Fruit fly (Drosophila melanogaster): Measurements from ENCODE around the gene CheA75a.

Gene CheA75a

DNA sequence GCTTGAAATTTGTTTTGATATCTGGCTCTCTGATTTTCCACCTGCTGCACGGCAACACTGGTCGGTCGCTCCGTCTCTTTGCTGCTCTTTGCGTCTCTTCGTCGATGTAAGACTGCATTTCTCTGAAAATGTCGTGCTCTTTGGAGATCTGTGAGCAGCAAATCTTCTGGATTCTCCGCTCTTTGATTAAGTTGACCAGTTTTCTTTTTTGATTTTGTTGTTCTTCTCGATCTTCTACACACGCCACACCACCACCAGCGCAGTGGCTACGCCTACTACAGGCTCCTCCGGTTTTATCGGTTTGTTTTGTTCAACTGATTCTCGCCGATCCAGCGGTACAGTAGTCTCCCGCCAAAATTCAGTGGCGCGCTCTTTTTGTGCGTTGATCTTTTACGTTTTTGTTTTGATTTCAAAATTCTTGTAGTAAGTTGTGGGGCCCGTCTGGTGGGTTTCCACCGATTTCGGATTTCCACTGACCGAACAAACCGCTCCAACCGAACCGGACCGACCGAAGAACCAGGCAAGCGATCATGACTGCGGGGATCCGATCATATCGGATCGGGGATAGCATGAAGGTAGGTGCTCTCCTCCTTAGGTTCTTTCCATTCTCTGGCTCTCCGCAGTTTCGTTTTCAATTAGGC lies 17.6 kb upstream of the CheA75a start:
- TF ChIP-seq EcR (GFP tag; optimal IDR thresholded peaks at IDR 0.05) (peak; percentile 95), Pif1B (GFP tag; optimal IDR thresholded peaks at IDR 0.05) (peak; percentile 20), CG17806 (tag; optimal IDR thresholded peaks at IDR 0.05) (no peak), CG32121 (GFP tag; IDR thresholded peaks at IDR 0.05) (peak; percentile 37; the same call in 1 of the 2 replicates), CG12605 (GFP tag; IDR thresholded peaks at IDR 0.05) (peak; percentile 74), CG34367 (tag; optimal IDR thresholded peaks at IDR 0.05) (peak; percentile 17), CG13204 (GFP tag; optimal IDR thresholded peaks at IDR 0.05) (no peak), CG4496 (GFP tag; IDR thresholded peaks at IDR 0.05) (peak; percentile 59; the same call in 2 of the 3 replicates), fd96Ca (GFP tag; IDR thresholded peaks at IDR 0.05) (peak; percentile 39; the same call in 1 of the 3 replicates), Snoo (tag; optimal IDR thresholded peaks at IDR 0.05) (no peak), Ets98B (GFP tag; IDR thresholded peaks at IDR 0.05) (peak; percentile 56; the same call in 1 of the 2 replicates), gl (tag; optimal IDR thresholded peaks at IDR 0.05) (peak; percentile 18), Pif1A (GFP tag; optimal IDR thresholded peaks at IDR 0.05) (peak; percentile 17), rn (GFP tag; IDR thresholded peaks at IDR 0.05) (no peak)

DNA sequence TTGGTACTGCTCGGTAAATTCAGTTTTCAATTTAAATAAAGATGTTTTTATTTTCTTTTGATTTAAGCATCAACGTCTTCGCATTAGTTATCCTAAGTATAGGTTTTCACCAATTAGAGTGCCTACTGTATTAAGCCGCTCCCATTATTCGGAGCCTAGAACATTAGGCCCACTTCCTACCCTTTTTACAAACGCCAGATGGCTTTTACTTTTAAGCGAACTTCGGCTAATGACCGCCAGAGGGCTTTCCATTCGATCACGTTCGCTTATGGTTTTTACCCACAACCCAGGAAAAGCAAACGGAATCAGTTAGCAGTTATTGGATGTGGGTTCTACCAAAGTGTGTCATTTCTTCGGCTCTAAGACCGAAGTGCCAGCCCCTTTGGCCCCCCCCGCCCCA lies 16.5 kb upstream of the CheA75a start:
- no peak for TF ChIP-seq Ets98B (GFP tag; IDR thresholded peaks at IDR 0.05)
- 0 out of 3 replicates have a peak, but pooled peaks have one; percentile 21 for TF ChIP-seq CG4496 (GFP tag; IDR thresholded peaks at IDR 0.05)
- peak; percentile 36 for TF ChIP-seq CG9948 (tag; optimal IDR thresholded peaks at IDR 0.05)

DNA sequence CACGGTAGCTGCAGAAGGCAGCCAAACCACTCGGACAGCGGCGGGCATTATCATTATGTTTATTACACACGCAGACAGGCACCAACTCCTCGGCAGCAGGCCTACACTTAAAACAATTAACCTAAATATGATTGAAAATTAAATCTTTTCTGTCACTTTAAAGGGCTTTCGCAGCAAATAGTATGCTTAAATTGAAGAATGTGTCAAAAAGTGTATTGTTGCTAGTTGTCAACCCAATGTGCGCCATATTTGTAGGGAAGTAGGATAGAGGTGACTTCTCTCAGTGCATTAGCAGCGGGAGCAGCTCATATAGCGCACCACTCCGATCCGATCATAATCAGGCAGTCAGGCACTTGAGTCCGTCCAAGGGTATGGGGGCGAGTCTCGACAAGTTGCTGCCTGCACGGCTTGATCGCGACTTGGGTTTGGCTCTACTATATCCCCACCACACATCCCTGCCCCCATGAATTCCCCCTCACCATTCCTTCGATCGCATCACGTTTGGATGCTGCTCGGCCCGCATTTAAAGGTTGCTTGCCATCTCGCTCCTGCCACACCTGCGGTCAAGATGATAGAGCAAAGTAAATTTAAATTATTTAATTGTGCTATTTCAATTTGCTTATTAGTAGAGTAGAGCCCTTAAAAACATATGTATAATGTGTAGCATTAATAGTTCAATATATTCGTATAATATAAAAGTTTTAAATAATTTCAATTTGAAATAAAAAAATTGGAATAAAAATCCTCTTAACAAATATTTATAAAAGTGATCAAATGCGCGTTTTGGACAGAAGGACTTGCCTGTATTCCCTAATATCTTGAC lies 15.9 kb upstream of the CheA75a start:
- TF ChIP-seq Ets98B (GFP tag; IDR thresholded peaks at IDR 0.05) (peak; percentile 92), CG4496 (GFP tag; IDR thresholded peaks at IDR 0.05) (peak; percentile 97), CG34367 (tag; optimal IDR thresholded peaks at IDR 0.05) (peak; percentile 98), CG8159 (tag; optimal IDR thresholded peaks at IDR 0.05) (peak; percentile 97), CG17806 (tag; optimal IDR thresholded peaks at IDR 0.05) (peak; percentile 98), EcR (GFP tag; optimal IDR thresholded peaks at IDR 0.05) (peak; percentile 67), fd96Ca (GFP tag; IDR thresholded peaks at IDR 0.05) (peak; percentile 97), CG12605 (GFP tag; IDR thresholded peaks at IDR 0.05) (peak; percentile 93), CG14655 (GFP tag; optimal IDR thresholded peaks at IDR 0.05) (peak; percentile 94), Snoo (tag; optimal IDR thresholded peaks at IDR 0.05) (peak; percentile 95), CG10348 (GFP tag; IDR thresholded peaks at IDR 0.05) (peak; percentile 55; the same call in 1 of the 2 replicates), CG32121 (GFP tag; IDR thresholded peaks at IDR 0.05) (peak; percentile 90), CG9948 (tag; optimal IDR thresholded peaks at IDR 0.05) (peak; percentile 97), rn (GFP tag; IDR thresholded peaks at IDR 0.05) (peak; percentile 93), CG8301 (tag; optimal IDR thresholded peaks at IDR 0.05) (peak; percentile 94), gl (tag; optimal IDR thresholded peaks at IDR 0.05) (peak; percentile 96), CG13204 (GFP tag; optimal IDR thresholded peaks at IDR 0.05) (peak; percentile 97), CG15710 (tag; optimal IDR thresholded peaks at IDR 0.05) (peak; percentile 96), Pif1A (GFP tag; optimal IDR thresholded peaks at IDR 0.05) (peak; percentile 87), Pif1B (GFP tag; optimal IDR thresholded peaks at IDR 0.05) (peak; percentile 90), D1 (tag; optimal IDR thresholded peaks at IDR 0.05) (peak; percentile 95)

DNA sequence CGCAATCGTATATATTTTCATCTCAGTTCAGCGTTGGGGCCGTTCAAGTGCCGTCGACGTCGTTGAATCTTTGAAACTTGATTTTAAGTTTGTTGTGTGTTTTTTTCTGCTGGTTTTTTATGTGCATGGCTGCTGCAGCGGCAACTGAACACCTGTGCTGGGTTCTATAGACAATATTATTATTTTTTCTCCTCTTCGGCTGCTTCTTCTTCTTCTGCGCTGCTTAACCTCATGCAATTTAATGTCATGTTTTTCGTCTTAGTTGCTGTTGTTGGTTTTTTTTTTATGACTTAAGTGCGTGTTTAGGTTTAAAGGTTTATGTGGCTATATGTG lies 15.3 kb upstream of the CheA75a start:
- TF ChIP-seq CG4496 (GFP tag; IDR thresholded peaks at IDR 0.05) (no peak), CG34367 (tag; optimal IDR thresholded peaks at IDR 0.05) (no peak), EcR (GFP tag; optimal IDR thresholded peaks at IDR 0.05) (peak; percentile 64), CG8301 (tag; optimal IDR thresholded peaks at IDR 0.05) (no peak), rn (GFP tag; IDR thresholded peaks at IDR 0.05) (no peak), CG17806 (tag; optimal IDR thresholded peaks at IDR 0.05) (no peak), fd96Ca (GFP tag; IDR thresholded peaks at IDR 0.05) (0 out of 3 replicates have a peak, but pooled peaks have one; percentile 20), CG13204 (GFP tag; optimal IDR thresholded peaks at IDR 0.05) (no peak), Pif1A (GFP tag; optimal IDR thresholded peaks at IDR 0.05) (no peak), Snoo (tag; optimal IDR thresholded peaks at IDR 0.05) (no peak), CG14655 (GFP tag; optimal IDR thresholded peaks at IDR 0.05) (no peak), Pif1B (GFP tag; optimal IDR thresholded peaks at IDR 0.05) (no peak), D1 (tag; optimal IDR thresholded peaks at IDR 0.05) (no peak), CG12605 (GFP tag; IDR thresholded peaks at IDR 0.05) (no peak)

DNA sequence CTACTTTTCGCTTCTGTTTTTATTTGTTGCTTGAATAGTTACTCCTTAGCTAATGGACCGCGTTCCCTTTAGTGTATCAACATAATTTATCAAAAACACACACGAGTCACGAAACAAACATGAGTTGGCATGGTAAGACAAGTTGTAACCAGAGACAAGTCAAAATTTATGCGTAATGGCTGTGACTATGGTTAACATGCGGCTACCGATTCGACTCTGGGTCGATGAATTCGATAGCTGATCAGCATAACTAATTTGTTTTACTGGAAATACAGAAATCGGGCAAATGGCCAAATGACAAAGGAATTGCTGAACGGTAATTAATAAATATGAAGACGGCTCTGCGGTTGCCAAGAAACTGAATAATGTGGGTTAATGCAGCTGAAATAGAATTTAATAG lies 14.1 kb upstream of the CheA75a start:
- TF ChIP-seq Ets98B (GFP tag; IDR thresholded peaks at IDR 0.05) (no peak), Pif1B (GFP tag; optimal IDR thresholded peaks at IDR 0.05) (no peak), CG10348 (GFP tag; IDR thresholded peaks at IDR 0.05) (no peak), CG14655 (GFP tag; optimal IDR thresholded peaks at IDR 0.05) (no peak), CG12605 (GFP tag; IDR thresholded peaks at IDR 0.05) (no peak), CG8159 (tag; optimal IDR thresholded peaks at IDR 0.05) (no peak), gl (tag; optimal IDR thresholded peaks at IDR 0.05) (no peak), CG9948 (tag; optimal IDR thresholded peaks at IDR 0.05) (no peak), CG13204 (GFP tag; optimal IDR thresholded peaks at IDR 0.05) (no peak), Snoo (tag; optimal IDR thresholded peaks at IDR 0.05) (no peak)

DNA sequence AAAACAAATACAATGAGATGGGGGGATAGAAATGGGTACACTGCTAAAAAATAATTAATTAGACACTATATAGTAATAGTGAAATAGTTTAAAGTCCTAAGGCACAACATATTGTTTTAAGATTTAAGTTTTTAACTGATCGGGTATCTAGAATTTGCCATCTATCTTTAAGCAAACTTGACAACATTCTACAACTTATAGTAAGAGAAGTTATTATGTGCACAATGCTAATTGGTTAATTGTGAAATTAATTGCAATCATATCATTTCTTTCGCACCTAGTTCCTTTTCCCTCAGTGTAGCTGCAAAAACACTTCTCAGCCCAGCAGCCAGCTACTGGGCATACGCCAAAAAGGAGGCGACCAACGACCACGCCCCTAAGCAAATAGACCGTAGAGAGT lies 13.3 kb upstream of the CheA75a start:
- peak; percentile 68; the same call in 1 of the 2 replicates for TF ChIP-seq CG12605 (GFP tag; IDR thresholded peaks at IDR 0.05)
- peak; percentile 76 for TF ChIP-seq Pif1A (GFP tag; optimal IDR thresholded peaks at IDR 0.05)
- peak; percentile 95 for TF ChIP-seq CG17806 (tag; optimal IDR thresholded peaks at IDR 0.05)
- peak; percentile 96 for TF ChIP-seq CG14655 (GFP tag; optimal IDR thresholded peaks at IDR 0.05)
- peak; percentile 80 for TF ChIP-seq CG4496 (GFP tag; IDR thresholded peaks at IDR 0.05)
- peak; percentile 13 for TF ChIP-seq Snoo (tag; optimal IDR thresholded peaks at IDR 0.05)
- no peak for TF ChIP-seq CG10348 (GFP tag; IDR thresholded peaks at IDR 0.05)
- peak; percentile 86 for TF ChIP-seq CG8159 (tag; optimal IDR thresholded peaks at IDR 0.05)
- TF ChIP-seq D1 (tag; optimal IDR thresholded peaks at IDR 0.05): peak; percentile 93
- peak; percentile 3 for TF ChIP-seq CG13204 (GFP tag; optimal IDR thresholded peaks at IDR 0.05)
- TF ChIP-seq CG15710 (tag; optimal IDR thresholded peaks at IDR 0.05): peak; percentile 87
- TF ChIP-seq CG8301 (tag; optimal IDR thresholded peaks at IDR 0.05): peak; percentile 90
- TF ChIP-seq Pif1B (GFP tag; optimal IDR thresholded peaks at IDR 0.05): peak; percentile 73
- peak; percentile 95 for TF ChIP-seq CG9948 (tag; optimal IDR thresholded peaks at IDR 0.05)
- peak; percentile 28; the same call in 1 of the 3 replicates for TF ChIP-seq fd96Ca (GFP tag; IDR thresholded peaks at IDR 0.05)
- TF ChIP-seq rn (GFP tag; IDR thresholded peaks at IDR 0.05): 0 out of 2 replicates have a peak, but pooled peaks have one; percentile 35
- TF ChIP-seq CG34367 (tag; optimal IDR thresholded peaks at IDR 0.05): peak; percentile 93
- no peak for TF ChIP-seq EcR (GFP tag; optimal IDR thresholded peaks at IDR 0.05)
- peak; percentile 62 for TF ChIP-seq Ets98B (GFP tag; IDR thresholded peaks at IDR 0.05)
- TF ChIP-seq gl (tag; optimal IDR thresholded peaks at IDR 0.05): peak; percentile 67
- TF ChIP-seq CG32121 (GFP tag; IDR thresholded peaks at IDR 0.05): peak; percentile 64; the same call in 1 of the 2 replicates

Data from whole organism, pupa.